Fruit fly (Drosophila melanogaster): ENCODE data around the gene CG42353.

The CG42353 gene

DNA sequence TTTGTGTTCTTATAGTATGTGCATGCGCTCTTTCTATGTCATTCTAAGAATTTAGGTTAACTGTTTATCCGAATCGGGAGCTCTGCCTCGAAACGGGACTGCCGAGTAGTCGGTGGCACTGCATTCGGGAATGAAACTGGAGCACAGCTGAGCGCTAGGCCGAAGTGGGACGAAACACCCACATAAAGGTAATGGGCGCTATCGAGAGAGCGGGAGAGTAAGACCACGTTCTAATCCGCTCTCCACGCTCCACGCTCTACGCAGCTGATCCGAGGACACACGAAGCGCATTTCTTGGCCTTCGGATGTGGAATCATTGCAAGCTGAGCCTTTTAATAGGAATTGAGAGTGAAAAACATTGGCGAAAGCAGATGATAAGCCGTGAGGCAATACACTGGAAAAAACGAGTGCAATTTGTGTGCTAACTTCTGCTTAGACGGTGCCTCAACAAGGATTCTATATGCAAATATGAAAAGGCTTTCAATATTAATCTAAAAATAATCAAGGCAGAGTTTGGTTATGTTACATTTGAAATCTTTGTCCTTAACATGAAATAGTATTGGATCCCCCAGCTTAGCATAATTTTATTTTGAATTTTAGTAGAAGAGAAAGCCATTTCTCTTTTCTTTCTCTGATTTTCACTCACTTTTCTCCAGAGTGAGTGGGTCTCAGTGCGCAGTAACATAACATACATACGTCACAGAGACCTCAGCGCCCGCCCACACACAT is 18.7 kb downstream of the CG42353 start (continued):
- TF ChIP-seq MESR4 (GFP tag; optimal IDR thresholded peaks at IDR 0.05) (no peak), knrl (GFP tag; IDR thresholded peaks at IDR 0.05; ENCODE audit: partially characterized antibody) (no peak), ase (GFP tag; IDR thresholded peaks at IDR 0.05) (no peak), BEAF-32 (GFP tag; optimal IDR thresholded peaks at IDR 0.05) (no peak), ewg (GFP tag; optimal IDR thresholded peaks at IDR 0.05) (peak; percentile 49), ind (GFP tag; optimal IDR thresholded peaks at IDR 0.05) (peak; percentile 13), zen2 (GFP tag; IDR thresholded peaks at IDR 0.05; ENCODE audit: partially characterized antibody) (no peak), CG12219 (GFP tag; optimal IDR thresholded peaks at IDR 0.05) (no peak), CG14710 (tag; optimal IDR thresholded peaks at IDR 0.05) (peak; percentile 8), Atf6 (GFP tag; IDR thresholded peaks at IDR 0.05) (0 out of 2 replicates have a peak, but pooled peaks have one; percentile 26), pnt (GFP tag; optimal IDR thresholded peaks at IDR 0.05) (no peak), onecut (GFP tag; IDR thresholded peaks at IDR 0.05) (peak; percentile 16; the same call in 1 of the 2 replicates), Bteb2 (GFP tag; optimal IDR thresholded peaks at IDR 0.05) (no peak), Atf3 (GFP tag; optimal IDR thresholded peaks at IDR 0.05) (no peak), chm (GFP tag; IDR thresholded peaks at IDR 0.05) (no peak), CG18599 (GFP tag; optimal IDR thresholded peaks at IDR 0.05) (peak; percentile 52), CG10274 (GFP tag; optimal IDR thresholded peaks at IDR 0.05) (no peak), Chrac-16 (GFP tag; optimal IDR thresholded peaks at IDR 0.05) (no peak), tx (GFP tag; optimal IDR thresholded peaks at IDR 0.05) (no peak), CG3838 (GFP tag; optimal IDR thresholded peaks at IDR 0.05) (no peak), CG4328 (GFP tag; optimal IDR thresholded peaks at IDR 0.05) (no peak), CG32532 (GFP tag; IDR thresholded peaks at IDR 0.05) (peak; percentile 50; the same call in 1 of the 2 replicates), ERR (GFP tag; optimal IDR thresholded peaks at IDR 0.05) (no peak), schlank (tag; optimal IDR thresholded peaks at IDR 0.05) (no peak), fd102C (GFP tag; optimal IDR thresholded peaks at IDR 0.05) (no peak), peb (GFP tag; IDR thresholded peaks at IDR 0.05) (no peak), Xbp1 (GFP tag; optimal IDR thresholded peaks at IDR 0.05) (peak; percentile 24), CG5245 (GFP tag; optimal IDR thresholded peaks at IDR 0.05) (no peak), CG3163 (GFP tag; optimal IDR thresholded peaks at IDR 0.05) (peak; percentile 29), Sry-β (GFP tag; optimal IDR thresholded peaks at IDR 0.05) (no peak), Med (GFP tag) (peak; percentile 75), jigr1 (GFP tag; IDR thresholded peaks at IDR 0.05) (no peak), org-1 (GFP tag; optimal IDR thresholded peaks at IDR 0.05) (peak; percentile 33), disco-r (GFP tag; optimal IDR thresholded peaks at IDR 0.05) (peak; percentile 46), stc (GFP tag; IDR thresholded peaks at IDR 0.05) (no peak), CG6272 (GFP tag; IDR thresholded peaks at IDR 0.05) (no peak), CG16863 (GFP tag; optimal IDR thresholded peaks at IDR 0.05) (peak; percentile 10), corto (GFP tag; optimal IDR thresholded peaks at IDR 0.05) (no peak), hkb (optimal IDR thresholded peaks at IDR 0.05) (no peak), hkb (GFP tag; IDR thresholded peaks at IDR 0.05) (peak; percentile 53; the same call in 1 of the 2 replicates), CG6689 (GFP tag; IDR thresholded peaks at IDR 0.05) (peak; percentile 44; the same call in 1 of the 2 replicates), CG16813 (GFP tag; IDR thresholded peaks at IDR 0.05; ENCODE audit: partially characterized antibody) (no peak), CG30403 (GFP tag; optimal IDR thresholded peaks at IDR 0.05) (peak; percentile 39), Nf-YC (tag; optimal IDR thresholded peaks at IDR 0.05) (peak; percentile 6), Fer1 (GFP tag; optimal IDR thresholded peaks at IDR 0.05) (peak; percentile 56), CG15601 (tag; optimal IDR thresholded peaks at IDR 0.05) (no peak), CG33213 (GFP tag; optimal IDR thresholded peaks at IDR 0.05) (no peak), CG10959 (GFP tag; IDR thresholded peaks at IDR 0.05) (no peak), CG12391 (tag; optimal IDR thresholded peaks at IDR 0.05) (peak; percentile 41), CG7556 (GFP tag; optimal IDR thresholded peaks at IDR 0.05) (peak; percentile 62)
